Worm (Caenorhabditis elegans): Measurements from ENCODE around the gene dhps-1.

DNA sequence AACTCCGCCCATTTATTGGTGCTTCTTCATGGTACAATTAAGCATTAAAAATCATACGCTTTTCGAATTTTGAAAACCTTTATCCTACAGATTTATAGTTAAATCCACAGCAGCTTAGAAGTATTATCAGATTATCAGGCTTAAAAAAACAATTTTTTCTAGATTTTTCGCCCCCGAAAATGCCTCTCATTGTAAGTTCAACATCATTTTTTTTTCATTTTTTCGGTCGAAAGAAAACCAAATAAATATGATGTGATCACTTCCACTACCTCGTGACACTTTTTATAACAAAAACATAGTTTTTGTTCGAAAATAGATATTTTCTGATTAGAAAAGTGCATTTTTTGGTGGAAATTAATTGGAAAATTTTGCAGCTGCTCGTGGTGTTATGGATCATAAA is 48.3 kb downstream of the dhps-1 start:
- no peak for TF ChIP-seq nhr-28 (tag; optimal IDR thresholded peaks at IDR 0.05)
- TF ChIP-seq unc-62 (GFP tag; optimal IDR thresholded peaks at IDR 0.05) = no peak
- TF ChIP-seq nhr-237 (tag; optimal IDR thresholded peaks at IDR 0.05) = no peak
- no peak for TF ChIP-seq ceh-83 (GFP tag; optimal IDR thresholded peaks at IDR 0.05)
- no peak for TF ChIP-seq M03D4.4 (tag; optimal IDR thresholded peaks at IDR 0.05)
- TF ChIP-seq mep-1 (tag; optimal IDR thresholded peaks at IDR 0.05) = no peak
- TF ChIP-seq ham-2 (GFP tag; optimal IDR thresholded peaks at IDR 0.05) = no peak
- TF ChIP-seq nhr-12 (tag; optimal IDR thresholded peaks at IDR 0.05) = no peak
- no peak for TF ChIP-seq lsy-2 (tag; optimal IDR thresholded peaks at IDR 0.05)
- TF ChIP-seq pha-4 (tag; optimal IDR thresholded peaks at IDR 0.05) = no peak
- TF ChIP-seq unc-39 (tag; optimal IDR thresholded peaks at IDR 0.05) = no peak
- no peak for TF ChIP-seq sem-2 (GFP tag; optimal IDR thresholded peaks at IDR 0.05)
- no peak for TF ChIP-seq elt-3 (tag; optimal IDR thresholded peaks at IDR 0.05)
- no peak for TF ChIP-seq ztf-11 (tag; optimal IDR thresholded peaks at IDR 0.05)
